Fruit fly (Drosophila melanogaster) whole organism, embryonic: ENCODE measurements around the gene mbc.

ENCODE experiments used
- Aef1 ChIP-seq: fragments of 200-800 bp; sonication (Bioruptor generic); IDR thresholded peaks from 3 replicates; pipeline ENCODE4 v1.3.6; 2022; ENCODE audit warnings: missing biosample characterization, missing genetic modification characterization
- Atf3 ChIP-seq: fragments of 200-800 bp; sonication (Bioruptor generic); optimal IDR thresholded peaks from 3 replicates; lab custom pipeline; 2016; ENCODE audit warnings: missing biosample characterization, missing genetic modification characterization
- CG11093 ChIP-seq: fragments of 200-800 bp; sonication (Bioruptor generic); IDR thresholded peaks from 3 replicates; pipeline ENCODE4 v1.3.6; 2022; ENCODE audit warnings: missing biosample characterization, missing genetic modification characterization
- CG11560 ChIP-seq: fragments of 200-800 bp; sonication (Bioruptor generic); IDR thresholded peaks from 3 replicates; pipeline ENCODE4 v1.3.6; 2022; ENCODE audit warnings: missing biosample characterization, missing genetic modification characterization
- CG11695 ChIP-seq: fragments of 200-800 bp; sonication (Bioruptor generic); IDR thresholded peaks from 3 replicates; pipeline ENCODE4 v1.3.6; 2022; ENCODE audit warnings: missing biosample characterization, missing genetic modification characterization
- CG12071 ChIP-seq: fragments of 200-800 bp; sonication (Bioruptor generic); optimal IDR thresholded peaks from 3 replicates; lab custom pipeline; 2018; ENCODE audit warnings: missing biosample characterization, mild to moderate bottlenecking, missing genetic modification characterization
- CG12219 ChIP-seq: fragments of 200-800 bp; sonication (Bioruptor generic); optimal IDR thresholded peaks from 3 replicates; lab custom pipeline; 2018; ENCODE audit warnings: missing biosample characterization, mild to moderate bottlenecking, missing genetic modification characterization
- CG12236 ChIP-seq: fragments of 200-800 bp; sonication (Bioruptor generic); optimal IDR thresholded peaks from 2 replicates; lab custom pipeline; 2016; ENCODE audit warnings: missing biosample characterization, missing genetic modification characterization
- CG15479 ChIP-seq: fragments of 200-800 bp; sonication (Bioruptor generic); optimal IDR thresholded peaks from 3 replicates; lab custom pipeline; 2019; ENCODE audit warnings: missing biosample characterization, mild to moderate bottlenecking, missing genetic modification characterization, moderate library complexity
- CG15514 ChIP-seq: fragments of 200-800 bp; sonication (Bioruptor generic); optimal IDR thresholded peaks from 3 replicates; lab custom pipeline; 2017; ENCODE audit warnings: missing biosample characterization, missing genetic modification characterization, mild to moderate bottlenecking, moderate library complexity, missing genetic modification reagents
- CG1602 ChIP-seq: fragments of 200-800 bp; sonication (Bioruptor generic); optimal IDR thresholded peaks from 3 replicates; lab custom pipeline; 2016; ENCODE audit warnings: missing biosample characterization, missing genetic modification characterization
- CG18599 ChIP-seq: fragments of 200-800 bp; sonication (Bioruptor generic); optimal IDR thresholded peaks from 3 replicates; lab custom pipeline; 2017; ENCODE audit warnings: missing biosample characterization, missing genetic modification characterization, mild to moderate bottlenecking, moderate library complexity, missing genetic modification reagents
- CG18764 ChIP-seq: fragments of 200-800 bp; sonication (Bioruptor generic); optimal IDR thresholded peaks from 3 replicates; lab custom pipeline; 2016; ENCODE audit warnings: missing biosample characterization, missing genetic modification characterization
- CG2129 ChIP-seq: fragments of 200-800 bp; sonication (Bioruptor generic); IDR thresholded peaks from 2 replicates; pipeline ENCODE4 v1.3.6; 2022; ENCODE audit warnings: missing biosample characterization, missing genetic modification characterization; ENCODE audit not compliant: partially characterized antibody
- CG3281 ChIP-seq: fragments of 200-800 bp; sonication (Bioruptor generic); optimal IDR thresholded peaks from 3 replicates; lab custom pipeline; 2017; ENCODE audit warnings: missing biosample characterization, mild to moderate bottlenecking, missing genetic modification characterization
- CG33557 ChIP-seq: fragments of 200-800 bp; sonication (Bioruptor generic); optimal IDR thresholded peaks from 2 replicates; lab custom pipeline; 2019; ENCODE audit warnings: missing biosample characterization, mild to moderate bottlenecking, missing genetic modification characterization, moderate library complexity
- CG3726 ChIP-seq: fragments of 200-800 bp; sonication (Bioruptor generic); IDR thresholded peaks from 3 replicates; pipeline ENCODE4, ENCODE4 v1.3.6; 2022; ENCODE audit warnings: missing biosample characterization, missing genetic modification characterization
- CG6272 ChIP-seq: fragments of 200-800 bp; sonication (Bioruptor generic); IDR thresholded peaks from 2 replicates; pipeline ENCODE4 v1.3.6; 2022; ENCODE audit warnings: missing biosample characterization, missing genetic modification characterization
- CG7357 ChIP-seq: fragments of 200-800 bp; sonication (Bioruptor generic); IDR thresholded peaks from 3 replicates; pipeline ENCODE4 v1.3.6; 2022; ENCODE audit warnings: missing biosample characterization, missing genetic modification characterization
- CG7372 ChIP-seq: fragments of 200-800 bp; sonication (Bioruptor generic); IDR thresholded peaks from 2 replicates; pipeline ENCODE4 v1.3.6; 2022; ENCODE audit warnings: missing biosample characterization, missing genetic modification characterization
- CG8089 ChIP-seq: fragments of 200-800 bp; sonication (Bioruptor generic); optimal IDR thresholded peaks from 3 replicates; lab custom pipeline; 2016; ENCODE audit warnings: missing biosample characterization, missing genetic modification characterization
- CG9437 ChIP-seq: fragments of 200-800 bp; sonication (Bioruptor generic); optimal IDR thresholded peaks from 2 replicates; lab custom pipeline; 2018; ENCODE audit warnings: missing biosample characterization, mild to moderate bottlenecking, missing genetic modification characterization
- CoRest ChIP-seq: fragments of 200-800 bp; sonication (Bioruptor generic); optimal IDR thresholded peaks from 3 replicates; lab custom pipeline; 2018; ENCODE audit warnings: missing biosample characterization, mild to moderate bottlenecking, missing genetic modification characterization, moderate library complexity
- Doc3 ChIP-seq: fragments of 200-800 bp; sonication (Bioruptor generic); IDR thresholded peaks from 3 replicates; pipeline ENCODE4 v1.3.6; 2022; ENCODE audit warnings: missing biosample characterization, missing genetic modification characterization; ENCODE audit not compliant: partially characterized antibody
- Hmr ChIP-seq: fragments of 200-800 bp; sonication (Bioruptor generic); optimal IDR thresholded peaks from 3 replicates; lab custom pipeline; 2017; ENCODE audit warnings: mild to moderate bottlenecking, missing biosample characterization, missing genetic modification reagents, missing genetic modification characterization
- Jarid2 ChIP-seq: fragments of 200-800 bp; sonication (Bioruptor generic); optimal IDR thresholded peaks from 3 replicates; lab custom pipeline; 2017; ENCODE audit warnings: mild to moderate bottlenecking, missing biosample characterization, missing genetic modification reagents, missing genetic modification characterization
- Oaz ChIP-seq: fragments of 200-800 bp; sonication (Bioruptor generic); IDR thresholded peaks from 2 replicates; pipeline ENCODE4 v1.3.6; 2022; ENCODE audit warnings: missing biosample characterization, missing genetic modification characterization
- Ssrp ChIP-seq: fragments of 200-800 bp; sonication (Bioruptor generic); optimal IDR thresholded peaks from 2 replicates; lab custom pipeline; 2018; ENCODE audit warnings: missing biosample characterization, mild to moderate bottlenecking, missing genetic modification characterization, moderate library complexity
- ab ChIP-seq: fragments of 200-800 bp; sonication (Bioruptor generic); optimal IDR thresholded peaks from 2 replicates; lab custom pipeline; 2016; ENCODE audit warnings: missing biosample characterization, missing genetic modification characterization
- br ChIP-seq: fragments of >200 bp; optimal IDR thresholded peaks from 2 replicates; lab custom pipeline; 2017
- chif ChIP-seq, 2 experiments: fragments of 200-800 bp; sonication (Bioruptor generic); optimal IDR thresholded peaks; 3 replicates each; lab custom pipeline; 2016; ENCODE audit warnings: missing biosample characterization in 2 of 2, missing genetic modification characterization in 2 of 2
- ci ChIP-seq: fragments of 200-800 bp; sonication (Bioruptor generic); IDR thresholded peaks from 3 replicates; pipeline ENCODE4 v1.3.6; 2022; ENCODE audit warnings: missing biosample characterization, missing genetic modification characterization
- crol ChIP-seq: fragments of 200-800 bp; sonication (Bioruptor generic); IDR thresholded peaks from 2 replicates; pipeline ENCODE4 v1.3.6; 2022; ENCODE audit warnings: missing biosample characterization, missing genetic modification characterization
- esg ChIP-seq: fragments of 200-800 bp; sonication (Bioruptor generic); conservative IDR thresholded peaks from 2 replicates; pipeline ENCODE4 v1.3.6; 2022; ENCODE audit warnings: missing biosample characterization, missing genetic modification characterization
- fd64A ChIP-seq: fragments of 200-800 bp; sonication (Bioruptor generic); optimal IDR thresholded peaks from 3 replicates; lab custom pipeline; 2018; ENCODE audit warnings: missing biosample characterization, mild to moderate bottlenecking, missing genetic modification characterization
- gro ChIP-seq: fragments of 200-800 bp; sonication (Bioruptor generic); optimal IDR thresholded peaks from 2 replicates; lab custom pipeline; 2016; ENCODE audit warnings: missing biosample characterization, missing genetic modification characterization
- ind ChIP-seq: fragments of 200-800 bp; sonication (Bioruptor generic); optimal IDR thresholded peaks from 3 replicates; lab custom pipeline; 2016; ENCODE audit warnings: missing biosample characterization, missing genetic modification characterization
- kay ChIP-seq: fragments of 200-800 bp; sonication (Bioruptor generic); optimal IDR thresholded peaks from 2 replicates; lab custom pipeline; 2016; ENCODE audit warnings: missing biosample characterization, missing genetic modification characterization
- luna ChIP-seq: fragments of 200-800 bp; sonication (Bioruptor generic); optimal IDR thresholded peaks from 2 replicates; lab custom pipeline; 2016; ENCODE audit warnings: missing biosample characterization, missing genetic modification characterization
- nerfin-1 ChIP-seq: fragments of 200-800 bp; sonication (Bioruptor generic); optimal IDR thresholded peaks from 3 replicates; lab custom pipeline; 2019; ENCODE audit warnings: missing biosample characterization, mild to moderate bottlenecking, missing genetic modification characterization, moderate library complexity
- nmo ChIP-seq: fragments of 200-800 bp; sonication (Bioruptor generic); optimal IDR thresholded peaks from 2 replicates; lab custom pipeline; 2018; ENCODE audit warnings: missing biosample characterization, mild to moderate bottlenecking, missing genetic modification characterization, moderate library complexity
- oc ChIP-seq: fragments of 200-800 bp; sonication (Bioruptor generic); optimal IDR thresholded peaks from 2 replicates; lab custom pipeline; 2018; ENCODE audit warnings: missing biosample characterization, mild to moderate bottlenecking, missing genetic modification characterization, moderate library complexity
- pb ChIP-seq: fragments of 200-800 bp; sonication (Bioruptor generic); optimal IDR thresholded peaks from 3 replicates; lab custom pipeline; 2016; ENCODE audit warnings: missing biosample characterization, missing genetic modification characterization
- salm ChIP-seq: fragments of 200-800 bp; sonication (Bioruptor generic); optimal IDR thresholded peaks from 2 replicates; lab custom pipeline; 2018; ENCODE audit warnings: missing biosample characterization, mild to moderate bottlenecking, missing genetic modification characterization
- scrt ChIP-seq: fragments of 200-800 bp; sonication (Bioruptor generic); optimal IDR thresholded peaks from 2 replicates; lab custom pipeline; 2018; ENCODE audit warnings: missing biosample characterization, mild to moderate bottlenecking, missing genetic modification characterization, moderate library complexity
- seq ChIP-seq: fragments of 200-800 bp; sonication (Bioruptor generic); IDR thresholded peaks from 2 replicates; pipeline ENCODE4 v1.3.6; 2022; ENCODE audit warnings: missing biosample characterization, missing genetic modification characterization
- shn ChIP-seq: fragments of 200-800 bp; sonication (Bioruptor generic); optimal IDR thresholded peaks from 3 replicates; lab custom pipeline; 2016; ENCODE audit warnings: missing biosample characterization, missing genetic modification characterization
- sim ChIP-seq: fragments of 200-800 bp; sonication (Bioruptor generic); IDR thresholded peaks from 2 replicates; pipeline ENCODE4 v1.3.6; 2022; ENCODE audit warnings: missing biosample characterization, missing genetic modification characterization
- sr ChIP-seq: fragments of 200-800 bp; sonication (Bioruptor generic); IDR thresholded peaks from 3 replicates; pipeline ENCODE4 v1.3.6; 2022; ENCODE audit warnings: missing biosample characterization, missing genetic modification characterization
- unc-4 ChIP-seq: fragments of 200-800 bp; sonication (Bioruptor generic); IDR thresholded peaks from 2 replicates; pipeline ENCODE4 v1.3.6; 2022; ENCODE audit warnings: missing biosample characterization, missing genetic modification characterization; ENCODE audit not compliant: partially characterized antibody

The mbc gene

DNA sequence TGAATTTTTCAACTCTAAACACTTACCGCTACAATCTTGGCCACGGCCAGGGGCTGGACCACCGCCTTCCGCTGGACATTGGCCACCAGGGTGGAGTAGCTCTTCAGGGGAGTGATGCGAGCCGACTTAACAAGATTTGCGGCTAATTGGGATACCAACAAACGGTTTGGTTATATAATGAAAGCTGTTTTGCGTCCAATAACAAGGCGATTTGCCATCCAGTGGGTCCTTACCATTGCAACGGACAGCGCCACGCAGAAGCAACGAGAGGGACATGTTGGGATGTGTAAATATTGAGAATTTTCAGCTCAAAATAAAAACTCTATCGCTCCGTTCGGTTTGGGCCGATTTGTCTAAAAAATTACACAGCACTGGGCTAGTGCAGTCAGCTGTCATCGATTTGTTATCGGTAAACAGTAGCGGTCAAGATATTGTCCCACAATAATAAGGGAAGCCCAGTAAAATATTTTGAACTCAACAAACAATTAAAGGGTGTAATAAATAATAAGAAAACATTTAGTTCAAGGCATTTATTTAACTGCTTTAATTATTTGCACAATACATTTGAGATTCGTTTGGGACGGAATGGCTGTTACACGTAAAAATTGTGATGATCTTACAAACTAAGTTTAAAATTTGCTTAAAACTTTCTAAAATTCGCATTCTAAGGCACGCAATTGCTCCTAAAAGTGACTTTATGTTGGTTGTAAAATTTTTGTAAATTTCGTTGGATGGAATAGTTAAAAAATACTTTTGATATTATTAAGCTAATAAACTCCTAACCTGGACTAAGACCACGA is 21.1 kb upstream of the mbc start, which contains the start of gene SdhD (continued):
- TF ChIP-seq CG3281 (GFP tag; lab: Kevin White, UChicago) = no peak
- TF ChIP-seq ci (GFP tag; lab: Robert Waterston, UW) = peak; percentile 50; the same call in 1 of the 3 replicates
- no peak for TF ChIP-seq pb (GFP tag; lab: Kevin White, UChicago)
- peak; percentile 38; the same call in 1 of the 3 replicates for TF ChIP-seq Doc3 (GFP tag; lab: Robert Waterston, UW)
- no peak for TF ChIP-seq CG6272 (GFP tag; lab: Robert Waterston, UW)
- TF ChIP-seq Aef1 (GFP tag; lab: Robert Waterston, UW) = no peak
- no peak for TF ChIP-seq esg (GFP tag; lab: Robert Waterston, UW)
- no peak for TF ChIP-seq CG7357 (GFP tag; lab: Robert Waterston, UW)
- TF ChIP-seq CG3726 = no peak
- no peak for TF ChIP-seq CG11695
- no peak for TF ChIP-seq CG12071 (GFP tag; lab: Kevin White, UChicago)
- TF ChIP-seq scrt (GFP tag; lab: Kevin White, UChicago) = no peak
- TF ChIP-seq crol (GFP tag; lab: Robert Waterston, UW) = no peak
- no peak for TF ChIP-seq Atf3 (GFP tag; lab: Kevin White, UChicago)
- no peak for TF ChIP-seq kay (GFP tag; lab: Kevin White, UChicago)
- no peak for TF ChIP-seq luna
- TF ChIP-seq Ssrp (tag; lab: Kevin White, UChicago) = no peak
- TF ChIP-seq unc-4 (GFP tag; lab: Robert Waterston, UW) = peak; percentile 48
- TF ChIP-seq Hmr = peak; percentile 30
- no peak for TF ChIP-seq nerfin-1 (tag; lab: Kevin White, UChicago)
- peak; percentile 4 for TF ChIP-seq nmo (GFP tag; lab: Kevin White, UChicago)
- no peak for TF ChIP-seq CG33557
- TF ChIP-seq CG15479 (GFP tag; lab: Kevin White, UChicago) = no peak
- TF ChIP-seq salm (tag; lab: Kevin White, UChicago) = no peak
- TF ChIP-seq ab = no peak
- no peak for TF ChIP-seq CG18764
- TF ChIP-seq ind (GFP tag; lab: Kevin White, UChicago) = peak; percentile 6
- no peak for TF ChIP-seq oc (tag; lab: Kevin White, UChicago)
- TF ChIP-seq seq = no peak
- TF ChIP-seq fd64A (GFP tag; lab: Kevin White, UChicago) = no peak
- TF ChIP-seq CG8089 (GFP tag; lab: Kevin White, UChicago) = no peak
- no peak for TF ChIP-seq CG11560 (tag; lab: Robert Waterston, UW)
- TF ChIP-seq CG7372 (GFP tag; lab: Robert Waterston, UW) = no peak
- TF ChIP-seq CG9437 = no peak
- TF ChIP-seq CG18599 (GFP tag; lab: Kevin White, UChicago) = peak; percentile 37
- no peak for TF ChIP-seq Oaz
- TF ChIP-seq CG2129 (GFP tag; lab: Robert Waterston, UW) = no peak
- peak; percentile 56 for TF ChIP-seq CG15514 (GFP tag; lab: Kevin White, UChicago)
- no peak for TF ChIP-seq sr
- no peak for TF ChIP-seq CoRest
- TF ChIP-seq CG1602 = no peak
- no peak for TF ChIP-seq chif (GFP tag; optimal IDR thresholded peaks at IDR 0.05; lab: Kevin White, UChicago)
- no peak for TF ChIP-seq gro (GFP tag; lab: Kevin White, UChicago)
- TF ChIP-seq Jarid2 = no peak
- no peak for TF ChIP-seq CG12219 (GFP tag; lab: Kevin White, UChicago)
- TF ChIP-seq CG12236 = no peak
- peak; percentile 0 for TF ChIP-seq shn (GFP tag; lab: Kevin White, UChicago)
- TF ChIP-seq sim (GFP tag; lab: Robert Waterston, UW) = no peak
- no peak for TF ChIP-seq br (lab: Kevin White, UChicago)
- TF ChIP-seq CG11093 (GFP tag; lab: Robert Waterston, UW) = no peak
